Fruit fly (Drosophila melanogaster) whole organism, embryonic: ENCODE measurements around the gene dod.

Source experiments
- CG10209 ChIP-seq: fragments of 200-800 bp; sonication (Bioruptor generic); optimal IDR thresholded peaks from 3 replicates; lab custom pipeline; 2017; ENCODE audit warnings: missing biosample characterization, mild to moderate bottlenecking, missing genetic modification characterization, missing genetic modification reagents
- CG10462 ChIP-seq: fragments of 200-800 bp; sonication (Bioruptor generic); optimal IDR thresholded peaks from 2 replicates; lab custom pipeline; 2016; ENCODE audit warnings: missing biosample characterization, missing genetic modification characterization
- CG11085 ChIP-seq: fragments of 200-800 bp; sonication (Bioruptor generic); IDR thresholded peaks from 2 replicates; pipeline ENCODE4 v1.3.6; 2022; ENCODE audit warnings: missing biosample characterization, missing genetic modification characterization
- CG11093 ChIP-seq: fragments of 200-800 bp; sonication (Bioruptor generic); IDR thresholded peaks from 3 replicates; pipeline ENCODE4 v1.3.6; 2022; ENCODE audit warnings: missing biosample characterization, missing genetic modification characterization
- CG11504 ChIP-seq: fragments of 200-800 bp; sonication (Bioruptor generic); optimal IDR thresholded peaks from 3 replicates; lab custom pipeline; 2019; ENCODE audit warnings: missing biosample characterization, mild to moderate bottlenecking, missing genetic modification characterization, moderate library complexity
- CG12659 ChIP-seq: fragments of 200-800 bp; sonication (Bioruptor generic); optimal IDR thresholded peaks from 3 replicates; lab custom pipeline; 2017; ENCODE audit warnings: mild to moderate bottlenecking, missing biosample characterization, missing genetic modification reagents, missing genetic modification characterization
- CG12942 ChIP-seq: fragments of 200-800 bp; sonication (Bioruptor generic); optimal IDR thresholded peaks from 3 replicates; lab custom pipeline; 2016; ENCODE audit warnings: missing biosample characterization, missing genetic modification characterization
- CG15073 ChIP-seq: fragments of 200-800 bp; sonication (Bioruptor generic); optimal IDR thresholded peaks from 2 replicates; lab custom pipeline; 2016; ENCODE audit warnings: missing biosample characterization, missing genetic modification characterization
- CG16813 ChIP-seq: fragments of 200-800 bp; sonication (Bioruptor generic); IDR thresholded peaks from 3 replicates; pipeline ENCODE4 v1.3.6; 2022; ENCODE audit warnings: missing biosample characterization, missing genetic modification characterization; ENCODE audit not compliant: partially characterized antibody
- CG1792 ChIP-seq: fragments of 200-800 bp; sonication (Bioruptor generic); optimal IDR thresholded peaks from 2 replicates; lab custom pipeline; 2016; ENCODE audit warnings: missing biosample characterization, missing genetic modification characterization
- CG18599 ChIP-seq: fragments of 200-800 bp; sonication (Bioruptor generic); optimal IDR thresholded peaks from 3 replicates; lab custom pipeline; 2017; ENCODE audit warnings: missing biosample characterization, missing genetic modification characterization, mild to moderate bottlenecking, moderate library complexity, missing genetic modification reagents
- CG31388 ChIP-seq: fragments of 200-800 bp; sonication (Bioruptor generic); optimal IDR thresholded peaks from 2 replicates; lab custom pipeline; 2016; ENCODE audit warnings: missing biosample characterization, missing genetic modification characterization
- CG34224 ChIP-seq: fragments of 200-800 bp; sonication (Bioruptor generic); IDR thresholded peaks from 3 replicates; pipeline ENCODE4 v1.3.6; 2022; ENCODE audit warnings: missing biosample characterization, missing genetic modification characterization; ENCODE audit not compliant: partially characterized antibody
- CG3995 ChIP-seq: fragments of 200-800 bp; sonication (Bioruptor generic); optimal IDR thresholded peaks from 3 replicates; lab custom pipeline; 2016; ENCODE audit warnings: missing biosample characterization, missing genetic modification characterization
- CG4360 ChIP-seq: fragments of 200-800 bp; sonication (Bioruptor generic); IDR thresholded peaks from 2 replicates; pipeline ENCODE4 v1.3.6; 2022; ENCODE audit warnings: missing biosample characterization, missing genetic modification characterization
- CG4424 ChIP-seq: fragments of 200-800 bp; sonication (Bioruptor generic); optimal IDR thresholded peaks from 3 replicates; lab custom pipeline; 2016; ENCODE audit warnings: missing biosample characterization, missing genetic modification characterization
- CG4854 ChIP-seq: fragments of 200-800 bp; sonication (Bioruptor generic); optimal IDR thresholded peaks from 2 replicates; lab custom pipeline; 2016; ENCODE audit warnings: missing biosample characterization, missing genetic modification characterization, inconsistent platforms
- CG6813 ChIP-seq: fragments of 200-800 bp; sonication (Bioruptor generic); optimal IDR thresholded peaks from 2 replicates; lab custom pipeline; 2017; ENCODE audit warnings: missing biosample characterization, missing genetic modification characterization, mild to moderate bottlenecking, moderate library complexity, missing genetic modification reagents
- CG7745 ChIP-seq: fragments of 200-800 bp; sonication (Bioruptor generic); optimal IDR thresholded peaks from 2 replicates; lab custom pipeline; 2018; ENCODE audit warnings: missing biosample characterization, mild to moderate bottlenecking, missing genetic modification characterization, moderate library complexity
- CG7928 ChIP-seq: fragments of 200-800 bp; sonication (Bioruptor generic); optimal IDR thresholded peaks from 2 replicates; lab custom pipeline; 2017; ENCODE audit warnings: missing biosample characterization, mild to moderate bottlenecking, missing genetic modification characterization
- CG8089 ChIP-seq: fragments of 200-800 bp; sonication (Bioruptor generic); optimal IDR thresholded peaks from 3 replicates; lab custom pipeline; 2016; ENCODE audit warnings: missing biosample characterization, missing genetic modification characterization
- CG8359 ChIP-seq: fragments of 200-800 bp; sonication (Bioruptor generic); optimal IDR thresholded peaks from 2 replicates; lab custom pipeline; 2017; ENCODE audit warnings: missing biosample characterization, mild to moderate bottlenecking, missing genetic modification characterization, borderline replicate concordance
- CG9876 ChIP-seq: fragments of 200-800 bp; sonication (Bioruptor generic); optimal IDR thresholded peaks from 2 replicates; lab custom pipeline; 2016; ENCODE audit warnings: missing biosample characterization, missing genetic modification characterization
- CkIIα-i1 ChIP-seq: fragments of 200-800 bp; sonication (Bioruptor generic); IDR thresholded peaks from 2 replicates; pipeline ENCODE4 v1.3.6; 2022; ENCODE audit warnings: missing biosample characterization, missing genetic modification characterization
- Dip2 ChIP-seq: fragments of 200-800 bp; sonication (Bioruptor generic); IDR thresholded peaks from 2 replicates; pipeline ENCODE4 v1.3.6; 2022; ENCODE audit warnings: missing biosample characterization, missing genetic modification characterization
- Dref ChIP-seq: fragments of 200-800 bp; sonication (Bioruptor generic); IDR thresholded peaks from 2 replicates; pipeline ENCODE4 v1.3.6; 2022; ENCODE audit warnings: missing biosample characterization, missing genetic modification characterization
- E2f2 ChIP-seq: fragments of 200-800 bp; sonication (Bioruptor generic); IDR thresholded peaks from 2 replicates; pipeline ENCODE4 v1.3.6; 2022; ENCODE audit warnings: missing biosample characterization, missing genetic modification characterization
- Fer2 ChIP-seq: fragments of 200-800 bp; sonication (Bioruptor generic); optimal IDR thresholded peaks from 2 replicates; lab custom pipeline; 2018; ENCODE audit warnings: missing biosample characterization, mild to moderate bottlenecking, missing genetic modification characterization, moderate library complexity
- Hr3 ChIP-seq: fragments of 200-800 bp; sonication (Bioruptor generic); optimal IDR thresholded peaks from 3 replicates; lab custom pipeline; 2016; ENCODE audit warnings: missing biosample characterization, missing genetic modification characterization
- Lim3 ChIP-seq: fragments of 200-800 bp; sonication (Bioruptor generic); IDR thresholded peaks from 2 replicates; pipeline ENCODE4 v1.3.6; 2022; ENCODE audit warnings: missing biosample characterization, missing genetic modification characterization
- MESR4 ChIP-seq: fragments of 200-800 bp; sonication (Bioruptor generic); optimal IDR thresholded peaks from 2 replicates; lab custom pipeline; 2018; ENCODE audit warnings: missing biosample characterization, mild to moderate bottlenecking, missing genetic modification characterization, moderate library complexity
- NK7.1 ChIP-seq: fragments of 200-800 bp; sonication (Bioruptor generic); optimal IDR thresholded peaks from 3 replicates; lab custom pipeline; 2016; ENCODE audit warnings: missing biosample characterization, missing genetic modification characterization
- Pdp1 ChIP-seq, 2 experiments: fragments of 200-800 bp; sonication (Bioruptor generic); optimal IDR thresholded peaks; 3 replicates each; lab custom pipeline; 2016; ENCODE audit warnings: missing biosample characterization in 2 of 2, missing genetic modification characterization in 2 of 2, mild to moderate bottlenecking in 1 of 2, moderate library complexity in 1 of 2
- Trl ChIP-seq, 3 experiments: fragments of >200 bp in 2 of 3; fragments of 200-800 bp in 1 of 3; sonication (Bioruptor generic) in 1 of 3; optimal IDR thresholded peaks; 2 replicates in 1 of 3; 3 replicates in 2 of 3; lab custom pipeline; 2016 to 2017; ENCODE audit warnings: missing biosample characterization in 1 of 3, missing genetic modification characterization in 1 of 3
- abd-A ChIP-seq: fragments of 200-800 bp; sonication (Bioruptor generic); optimal IDR thresholded peaks from 3 replicates; lab custom pipeline; 2019; ENCODE audit warnings: missing biosample characterization, mild to moderate bottlenecking, missing genetic modification characterization, moderate library complexity
- amos ChIP-seq: fragments of 200-800 bp; sonication (Bioruptor generic); IDR thresholded peaks from 2 replicates; pipeline ENCODE4 v1.3.6; 2022; ENCODE audit warnings: missing biosample characterization, missing genetic modification characterization; ENCODE audit not compliant: partially characterized antibody
- chif ChIP-seq, 2 experiments: fragments of 200-800 bp; sonication (Bioruptor generic); optimal IDR thresholded peaks; 3 replicates each; lab custom pipeline; 2016; ENCODE audit warnings: missing biosample characterization in 2 of 2, missing genetic modification characterization in 2 of 2
- dmrt99B ChIP-seq: fragments of 200-800 bp; sonication (Bioruptor generic); optimal IDR thresholded peaks from 2 replicates; lab custom pipeline; 2018; ENCODE audit warnings: missing biosample characterization, mild to moderate bottlenecking, missing genetic modification characterization, moderate library complexity
- inv ChIP-seq: fragments of 200-800 bp; sonication (Bioruptor generic); IDR thresholded peaks from 2 replicates; pipeline ENCODE4 v1.3.6; 2022; ENCODE audit warnings: missing biosample characterization, missing genetic modification characterization; ENCODE audit not compliant: partially characterized antibody
- lilli ChIP-seq: fragments of 200-800 bp; sonication (Bioruptor generic); optimal IDR thresholded peaks from 3 replicates; lab custom pipeline; 2016; ENCODE audit warnings: missing biosample characterization, missing genetic modification characterization
- p53 ChIP-seq: fragments of 200-800 bp; sonication (Bioruptor generic); optimal IDR thresholded peaks from 2 replicates; lab custom pipeline; 2016; ENCODE audit warnings: missing biosample characterization, missing genetic modification characterization
- pita ChIP-seq: fragments of 200-800 bp; sonication (Bioruptor generic); optimal IDR thresholded peaks from 2 replicates; lab custom pipeline; 2017; ENCODE audit warnings: missing biosample characterization, mild to moderate bottlenecking, missing genetic modification characterization
- row ChIP-seq: fragments of 200-800 bp; sonication (Bioruptor generic); IDR thresholded peaks from 3 replicates; pipeline ENCODE4 v1.3.6; 2022; ENCODE audit warnings: missing biosample characterization, missing genetic modification characterization
- sima ChIP-seq: fragments of 200-800 bp; sonication (Bioruptor generic); optimal IDR thresholded peaks from 2 replicates; lab custom pipeline; 2016; ENCODE audit warnings: missing biosample characterization, missing genetic modification characterization
- slp2 ChIP-seq: fragments of 200-800 bp; sonication (Bioruptor generic); optimal IDR thresholded peaks from 2 replicates; lab custom pipeline; 2016; ENCODE audit warnings: missing biosample characterization, missing genetic modification characterization
- tgo ChIP-seq: fragments of 200-800 bp; sonication (Bioruptor generic); IDR thresholded peaks from 3 replicates; pipeline ENCODE4 v1.3.6; 2022; ENCODE audit warnings: missing biosample characterization, missing genetic modification characterization
- vnd ChIP-seq: fragments of 200-800 bp; sonication (Bioruptor generic); IDR thresholded peaks from 3 replicates; pipeline ENCODE4 v1.3.6; 2022; ENCODE audit warnings: missing biosample characterization, missing genetic modification characterization; ENCODE audit not compliant: partially characterized antibody
- wdn ChIP-seq: fragments of 200-800 bp; sonication (Bioruptor generic); IDR thresholded peaks from 2 replicates; pipeline ENCODE4 v1.3.6; 2022; ENCODE audit warnings: missing biosample characterization, missing genetic modification characterization
- wek ChIP-seq: fragments of 200-800 bp; sonication (Bioruptor generic); optimal IDR thresholded peaks from 3 replicates; lab custom pipeline; 2018; ENCODE audit warnings: missing biosample characterization, mild to moderate bottlenecking, missing genetic modification characterization, moderate library complexity
- zen2 ChIP-seq: fragments of 200-800 bp; sonication (Bioruptor generic); IDR thresholded peaks from 3 replicates; pipeline ENCODE4 v1.3.6; 2022; ENCODE audit warnings: missing biosample characterization, missing genetic modification characterization; ENCODE audit not compliant: partially characterized antibody

Gene dod

DNA sequence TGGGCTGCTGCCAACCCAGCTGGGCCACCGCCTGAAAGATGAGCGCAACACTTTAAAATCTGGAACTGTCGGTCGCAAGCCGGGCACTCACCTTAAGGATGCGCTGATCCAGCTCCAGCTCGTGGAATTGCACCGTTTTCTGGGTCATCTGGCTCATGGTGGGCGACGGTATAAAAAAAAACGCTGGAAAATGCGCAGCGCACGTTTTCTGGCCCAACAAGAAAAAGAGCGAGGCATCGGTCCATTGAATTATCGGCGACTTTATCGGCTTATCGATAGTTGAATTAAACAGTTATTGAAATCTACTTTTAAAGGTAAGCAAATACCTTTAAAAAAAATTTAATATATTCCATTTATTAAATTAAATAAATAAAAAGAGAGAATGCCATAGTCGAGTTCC is 42.5 kb downstream of the dod start, which contains the start of gene Ddx56 (continued):
- TF ChIP-seq CG15073: no peak
- TF ChIP-seq CG10462 (GFP tag; lab: Kevin White, UChicago): no peak
- TF ChIP-seq Pdp1 (GFP tag; optimal IDR thresholded peaks at IDR 0.05; lab: Kevin White, UChicago): no peak
- TF ChIP-seq wdn: no peak
- TF ChIP-seq Trl (optimal IDR thresholded peaks at IDR 0.05; lab: Kevin White, UChicago): no peak
- no peak for TF ChIP-seq Trl (GFP tag; optimal IDR thresholded peaks at IDR 0.05; lab: Kevin White, UChicago)
- no peak for TF ChIP-seq CG1792
- no peak for TF ChIP-seq pita (GFP tag; lab: Kevin White, UChicago)
- 0 out of 3 replicates have a peak, but pooled peaks have one; percentile 42 for TF ChIP-seq vnd (GFP tag; lab: Robert Waterston, UW)
- TF ChIP-seq CG10209 (GFP tag; lab: Kevin White, UChicago): no peak
- no peak for TF ChIP-seq NK7.1 (GFP tag; lab: Kevin White, UChicago)
- no peak for TF ChIP-seq CG7745 (tag; lab: Kevin White, UChicago)
- peak; percentile 69 for TF ChIP-seq Dref (GFP tag; lab: Robert Waterston, UW)
- no peak for TF ChIP-seq CG4854
- TF ChIP-seq CkIIα-i1 (GFP tag; lab: Robert Waterston, UW): no peak
- TF ChIP-seq CG8089 (GFP tag; lab: Kevin White, UChicago): no peak
- TF ChIP-seq CG16813 (GFP tag; lab: Robert Waterston, UW): peak; percentile 50; the same call in 2 of the 3 replicates
- no peak for TF ChIP-seq chif (GFP tag; optimal IDR thresholded peaks at IDR 0.05; lab: Kevin White, UChicago)
- no peak for TF ChIP-seq CG11093 (GFP tag; lab: Robert Waterston, UW)
- no peak for TF ChIP-seq CG18599 (GFP tag; lab: Kevin White, UChicago)
- TF ChIP-seq wek (GFP tag; lab: Kevin White, UChicago): no peak
- TF ChIP-seq tgo (GFP tag; lab: Robert Waterston, UW): no peak
- TF ChIP-seq CG4360 (GFP tag; lab: Robert Waterston, UW): no peak
- peak; percentile 43; the same call in 2 of the 3 replicates for TF ChIP-seq row (GFP tag; lab: Robert Waterston, UW)
- no peak for TF ChIP-seq CG4424 (GFP tag; lab: Kevin White, UChicago)
- TF ChIP-seq p53 (GFP tag; lab: Kevin White, UChicago): no peak
- TF ChIP-seq CG11085: no peak
- no peak for TF ChIP-seq CG8359
- TF ChIP-seq CG12942 (GFP tag; lab: Kevin White, UChicago): no peak
- TF ChIP-seq Hr3 (GFP tag; lab: Kevin White, UChicago): no peak
- TF ChIP-seq CG12659 (GFP tag; lab: Kevin White, UChicago): no peak
- no peak for TF ChIP-seq Fer2 (tag; lab: Kevin White, UChicago)
- TF ChIP-seq Lim3: no peak
- no peak for TF ChIP-seq slp2 (GFP tag; lab: Kevin White, UChicago)
- TF ChIP-seq zen2: peak; percentile 43; the same call in 1 of the 3 replicates
- no peak for TF ChIP-seq CG6813 (GFP tag; lab: Kevin White, UChicago)
- TF ChIP-seq dmrt99B (tag; lab: Kevin White, UChicago): no peak
- peak; percentile 15; the same call in 1 of the 2 replicates for TF ChIP-seq inv (GFP tag; lab: Robert Waterston, UW)
- no peak for TF ChIP-seq Dip2 (GFP tag; lab: Robert Waterston, UW)
- TF ChIP-seq abd-A (tag; lab: Kevin White, UChicago): no peak
- no peak for TF ChIP-seq CG11504 (tag; lab: Kevin White, UChicago)
- TF ChIP-seq CG7928: no peak
- no peak for TF ChIP-seq CG31388
- TF ChIP-seq MESR4 (GFP tag; lab: Kevin White, UChicago): peak; percentile 85
- peak; percentile 29 for TF ChIP-seq CG3995 (GFP tag; lab: Kevin White, UChicago)
- TF ChIP-seq sima: no peak
- TF ChIP-seq E2f2 (GFP tag; lab: Robert Waterston, UW): 0 out of 2 replicates have a peak, but pooled peaks have one; percentile 13
- peak; percentile 55; the same call in 2 of the 3 replicates for TF ChIP-seq CG34224 (GFP tag; lab: Robert Waterston, UW)
- no peak for TF ChIP-seq lilli (GFP tag; lab: Kevin White, UChicago)
- peak; percentile 70 for TF ChIP-seq amos (GFP tag; lab: Robert Waterston, UW)
- no peak for TF ChIP-seq CG9876 (GFP tag; lab: Kevin White, UChicago)
